Fruit fly (Drosophila melanogaster): Measurements from ENCODE around the gene Dbp80.
A peak's percentile ranks its signal among the peaks of the same experiment; 100 is the strongest.

The Dbp80 gene

dm6 chr3L:27264319-27264909 is 14.7 kb upstream of the Dbp80 start:
- TF ChIP-seq Dll (GFP tag; IDR thresholded peaks at IDR 0.05; ENCODE audit: partially characterized antibody) (no peak), CG31224 (GFP tag; IDR thresholded peaks at IDR 0.05) (no peak), CG34376 (GFP tag; optimal IDR thresholded peaks at IDR 0.05) (no peak), CTCF (GFP tag; optimal IDR thresholded peaks at IDR 0.05) (no peak), Hmr (GFP tag; optimal IDR thresholded peaks at IDR 0.05) (no peak), sna (GFP tag; IDR thresholded peaks at IDR 0.05; ENCODE audit: partially characterized antibody) (no peak), CG10959 (GFP tag; IDR thresholded peaks at IDR 0.05) (no peak), lmd (GFP tag; IDR thresholded peaks at IDR 0.05) (no peak), Dip2 (GFP tag; IDR thresholded peaks at IDR 0.05) (no peak), ssp (GFP tag; IDR thresholded peaks at IDR 0.05) (0 out of 2 replicates have a peak, but pooled peaks have one; percentile 22), CG2678 (tag; optimal IDR thresholded peaks at IDR 0.05) (no peak), sim (GFP tag; IDR thresholded peaks at IDR 0.05) (no peak), CHES-1-like (GFP tag; optimal IDR thresholded peaks at IDR 0.05) (no peak), CG12155 (GFP tag; optimal IDR thresholded peaks at IDR 0.05) (no peak), Sry-δ (GFP tag; optimal IDR thresholded peaks at IDR 0.05) (no peak), CG13894 (tag; optimal IDR thresholded peaks at IDR 0.05) (no peak), caup (GFP tag; optimal IDR thresholded peaks at IDR 0.05; ENCODE audit: severe bottlenecking) (no peak), CG6272 (GFP tag; IDR thresholded peaks at IDR 0.05) (no peak), jigr1 (GFP tag; IDR thresholded peaks at IDR 0.05) (no peak), YL-1 (GFP tag; optimal IDR thresholded peaks at IDR 0.05) (no peak), crol (GFP tag; IDR thresholded peaks at IDR 0.05) (no peak), scrt (GFP tag; optimal IDR thresholded peaks at IDR 0.05) (no peak), CG30403 (GFP tag; optimal IDR thresholded peaks at IDR 0.05) (no peak), CG12104 (GFP tag; optimal IDR thresholded peaks at IDR 0.05) (no peak), CG32532 (GFP tag; IDR thresholded peaks at IDR 0.05) (no peak), pnt (GFP tag; optimal IDR thresholded peaks at IDR 0.05) (no peak), Dip3 (GFP tag; optimal IDR thresholded peaks at IDR 0.05) (no peak), Nf-YA (GFP tag; IDR thresholded peaks at IDR 0.05) (no peak), Dref (GFP tag; IDR thresholded peaks at IDR 0.05) (no peak), CG1603 (tag; optimal IDR thresholded peaks at IDR 0.05) (peak; percentile 76), CG1024 (GFP tag; IDR thresholded peaks at IDR 0.05) (0 out of 2 replicates have a peak, but pooled peaks have one; percentile 4), CG17802 (tag; optimal IDR thresholded peaks at IDR 0.05) (peak; percentile 88), CG7357 (GFP tag; IDR thresholded peaks at IDR 0.05) (peak; percentile 21; the same call in 1 of the 3 replicates), Mad (GFP tag; optimal IDR thresholded peaks at IDR 0.05) (no peak), Meics (GFP tag; optimal IDR thresholded peaks at IDR 0.05) (no peak), CG30020 (tag; optimal IDR thresholded peaks at IDR 0.05) (peak; percentile 73), HmgD (GFP tag; optimal IDR thresholded peaks at IDR 0.05) (no peak), chm (GFP tag; IDR thresholded peaks at IDR 0.05) (no peak), Sox100B (GFP tag; optimal IDR thresholded peaks at IDR 0.05) (no peak), Antp (GFP tag; optimal IDR thresholded peaks at IDR 0.05) (no peak), sob (GFP tag; IDR thresholded peaks at IDR 0.05) (no peak), crc (GFP tag; optimal IDR thresholded peaks at IDR 0.05) (no peak), CG14014 (GFP tag; IDR thresholded peaks at IDR 0.05) (no peak), CG33557 (GFP tag; optimal IDR thresholded peaks at IDR 0.05) (no peak), CG10274 (GFP tag; optimal IDR thresholded peaks at IDR 0.05) (no peak), CG14441 (GFP tag; IDR thresholded peaks at IDR 0.05) (no peak), CG1647 (GFP tag; optimal IDR thresholded peaks at IDR 0.05) (no peak), HLHmδ (GFP tag; optimal IDR thresholded peaks at IDR 0.05) (no peak), CG15601 (tag; optimal IDR thresholded peaks at IDR 0.05) (no peak), CG11723 (GFP tag; optimal IDR thresholded peaks at IDR 0.05) (peak; percentile 78), CG15479 (GFP tag; optimal IDR thresholded peaks at IDR 0.05) (no peak), CG4707 (GFP tag; optimal IDR thresholded peaks at IDR 0.05) (no peak)
